Fruit fly (Drosophila melanogaster): Measurements from ENCODE around the gene CG17199.

DNA sequence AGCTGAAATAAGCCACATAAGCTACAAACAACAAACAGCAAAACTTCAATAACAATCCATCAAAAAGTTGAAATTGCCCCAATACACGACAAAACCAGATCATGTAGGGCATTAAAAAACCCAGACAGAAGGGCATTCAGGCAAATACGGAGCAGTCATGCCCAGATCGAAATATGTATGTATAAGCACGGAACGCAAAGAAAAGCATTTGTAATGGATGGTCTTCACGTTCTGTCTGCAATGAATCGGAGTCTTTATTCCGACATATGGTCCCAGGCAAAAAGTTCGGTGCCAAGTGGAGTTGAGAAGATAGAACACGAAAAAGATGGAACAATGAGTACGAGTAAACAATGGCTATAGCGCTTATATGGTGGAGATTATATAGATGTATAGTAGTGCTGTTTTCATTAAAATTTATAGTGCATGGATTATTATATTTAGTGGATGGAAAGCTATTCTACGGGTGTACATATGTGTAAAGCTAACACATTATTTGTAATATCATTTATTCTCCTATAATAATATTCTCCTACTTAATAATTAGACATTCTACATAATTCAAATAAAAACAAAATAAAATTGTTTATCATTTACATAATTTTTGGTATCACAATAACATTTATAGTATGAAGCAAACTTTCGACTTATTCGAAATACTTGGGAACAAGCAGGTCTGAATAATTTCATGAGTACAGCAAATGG, 46.8 kb upstream of the CG17199 start:
- TF ChIP-seq fd96Ca (GFP tag; IDR thresholded peaks at IDR 0.05) (no peak), rn (GFP tag; IDR thresholded peaks at IDR 0.05) (no peak), CG17806 (tag; optimal IDR thresholded peaks at IDR 0.05) (peak; percentile 34), EcR (GFP tag; optimal IDR thresholded peaks at IDR 0.05) (no peak), CG34367 (tag; optimal IDR thresholded peaks at IDR 0.05) (peak; percentile 2)
